Fruit fly (Drosophila melanogaster): Measurements from ENCODE around the gene CCKLR-17D3.
A peak's percentile ranks its signal among the peaks of the same experiment; 100 is the strongest.

- TF ChIP-seq Pif1A (GFP tag; optimal IDR thresholded peaks at IDR 0.05): no peak
- TF ChIP-seq EcR (GFP tag; optimal IDR thresholded peaks at IDR 0.05): no peak
- no peak for TF ChIP-seq CG10348 (GFP tag; IDR thresholded peaks at IDR 0.05)
- TF ChIP-seq rn (GFP tag; IDR thresholded peaks at IDR 0.05): no peak
- TF ChIP-seq CG34367 (tag; optimal IDR thresholded peaks at IDR 0.05): no peak
- no peak for TF ChIP-seq Ets98B (GFP tag; IDR thresholded peaks at IDR 0.05)
- no peak for TF ChIP-seq CG17806 (tag; optimal IDR thresholded peaks at IDR 0.05)
- TF ChIP-seq fd96Ca (GFP tag; IDR thresholded peaks at IDR 0.05): no peak
- 0 out of 2 replicates have a peak, but pooled peaks have one; percentile 16 for TF ChIP-seq CG32121 (GFP tag; IDR thresholded peaks at IDR 0.05)
- no peak for TF ChIP-seq D1 (tag; optimal IDR thresholded peaks at IDR 0.05)
- no peak for TF ChIP-seq gl (tag; optimal IDR thresholded peaks at IDR 0.05)
- no peak for TF ChIP-seq CG9948 (tag; optimal IDR thresholded peaks at IDR 0.05)
Observed at dm6 chrX:18773817-18774216, at the start of gene CCKLR-17D3.
